Worm (Caenorhabditis elegans) whole organism, mixed stage, embryonic: ENCODE measurements around the gene Y105C5B.25.

Experiments
- ceh-39 ChIP-seq: fragments of 150-350 bp; optimal IDR thresholded peaks from 2 replicates; lab custom pipeline; 2014; ENCODE audit warnings: missing biosample characterization, missing genetic modification characterization
- drap-1 ChIP-seq: fragments of 200-800 bp; sonication (Bioruptor generic); optimal IDR thresholded peaks from 3 replicates; lab custom pipeline; 2018; ENCODE audit warnings: mild to moderate bottlenecking, missing genetic modification characterization, missing compliant biosample characterization
- ham-2 ChIP-seq: fragments of 200-800 bp; sonication (Bioruptor generic); optimal IDR thresholded peaks from 2 replicates; lab custom pipeline; 2018; ENCODE audit warnings: mild to moderate bottlenecking, missing genetic modification characterization, missing compliant biosample characterization
- lin-13 ChIP-seq: fragments of 150-350 bp; optimal IDR thresholded peaks from 2 replicates; lab custom pipeline; 2014; ENCODE audit warnings: missing biosample characterization, missing genetic modification characterization
- nhr-76 ChIP-seq: sonication (generic microtip); optimal IDR thresholded peaks from 2 replicates; lab custom pipeline; 2017; ENCODE audit warnings: missing biosample characterization, missing genetic modification characterization
- tbx-8 ChIP-seq: fragments of 200-800 bp; sonication (Bioruptor generic); optimal IDR thresholded peaks from 2 replicates; lab custom pipeline; 2018; ENCODE audit warnings: mild to moderate bottlenecking, missing genetic modification characterization, moderate library complexity, missing compliant biosample characterization
- zip-8 ChIP-seq: fragments of 150-350 bp; optimal IDR thresholded peaks from 2 replicates; lab custom pipeline; 2014; ENCODE audit warnings: missing biosample characterization, missing genetic modification characterization

Y105C5B.25 gene

ce11 chrIV:16119577-16119976 lies 27.4 kb downstream of the Y105C5B.25 start:
- TF ChIP-seq drap-1 (GFP tag; lab: Kevin White, UChicago): no peak
- TF ChIP-seq lin-13 (tag; lab: Kevin White, UChicago): no peak
- no peak for TF ChIP-seq ham-2 (GFP tag; lab: Kevin White, UChicago)
- TF ChIP-seq zip-8 (tag; lab: Kevin White, UChicago): no peak
- TF ChIP-seq tbx-8 (GFP tag; lab: Kevin White, UChicago): no peak
- TF ChIP-seq ceh-39 (tag; lab: Kevin White, UChicago): no peak
- TF ChIP-seq nhr-76: no peak
